Worm (Caenorhabditis elegans) whole organism, L3 larva: ENCODE data around the gene wdfy-2.
A peak's percentile ranks its signal among the peaks of the same experiment; 100 is the strongest.

ENCODE experiments used
- ceh-28 ChIP-seq: fragments of 150-350 bp; optimal IDR thresholded peaks from 2 replicates; lab custom pipeline; 2014; ENCODE audit warnings: missing biosample characterization, missing genetic modification reagents, missing genetic modification characterization
- egl-5 ChIP-seq: fragments of 150-350 bp; optimal IDR thresholded peaks from 2 replicates; lab custom pipeline; 2017; ENCODE audit warnings: missing biosample characterization, missing genetic modification reagents, missing genetic modification characterization, inconsistent platforms
- eor-1 ChIP-seq, 2 experiments: fragments of 150-350 bp; optimal IDR thresholded peaks; 2 replicates each; lab custom pipeline; 2014 to 2018; ENCODE audit warnings: missing biosample characterization in 2 of 2, missing genetic modification characterization in 2 of 2
- fkh-10 ChIP-seq: sonication (generic microtip); optimal IDR thresholded peaks from 2 replicates; lab custom pipeline; 2017; ENCODE audit warnings: missing biosample characterization, missing genetic modification reagents, missing genetic modification characterization
- fkh-2 ChIP-seq: fragments of 150-350 bp; optimal IDR thresholded peaks from 2 replicates; lab custom pipeline; 2014; ENCODE audit warnings: missing biosample characterization, missing genetic modification reagents, missing genetic modification characterization
- lsy-12 ChIP-seq: sonication (generic microtip); optimal IDR thresholded peaks from 2 replicates; lab custom pipeline; 2016; ENCODE audit warnings: mild to moderate bottlenecking, missing genetic modification characterization, missing compliant biosample characterization
- nhr-23 ChIP-seq: fragments of 150-350 bp; optimal IDR thresholded peaks from 2 replicates; lab custom pipeline; 2014; ENCODE audit warnings: missing biosample characterization, missing genetic modification reagents, missing genetic modification characterization
- nhr-28 ChIP-seq: fragments of 150-350 bp; optimal IDR thresholded peaks from 2 replicates; lab custom pipeline; 2014; ENCODE audit warnings: missing biosample characterization, missing genetic modification characterization
- tbx-2 ChIP-seq: sonication (generic microtip); optimal IDR thresholded peaks from 2 replicates; lab custom pipeline; 2016; ENCODE audit warnings: mild to moderate bottlenecking, missing genetic modification characterization, missing compliant biosample characterization
- ztf-4 ChIP-seq: fragments of 150-350 bp; optimal IDR thresholded peaks from 2 replicates; lab custom pipeline; 2014; ENCODE audit warnings: missing biosample characterization, missing genetic modification characterization

The wdfy-2 gene

DNA sequence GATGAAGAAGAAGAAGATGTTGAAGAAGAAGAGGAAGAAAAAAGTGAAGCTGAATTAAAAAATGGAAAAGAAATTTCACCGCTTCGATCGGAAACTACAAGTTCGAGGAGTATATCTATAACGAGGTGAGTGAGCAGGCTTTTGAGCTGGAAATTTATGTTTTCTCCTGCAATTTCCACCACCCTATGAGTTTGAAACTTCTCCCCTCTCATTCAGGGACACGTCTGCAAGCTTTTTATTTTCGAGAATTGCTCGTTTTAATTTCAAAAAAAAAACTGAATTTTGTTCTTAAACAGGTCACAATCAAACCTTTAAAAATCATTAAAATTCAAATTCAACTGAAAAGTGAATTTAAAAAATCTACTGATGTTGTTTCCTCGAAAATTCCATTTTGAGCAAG, 42.6 kb downstream of the wdfy-2 start:
- TF ChIP-seq ztf-4 (tag; lab: Kevin White, UChicago) (no peak), egl-5 (tag; lab: Kevin White, UChicago) (no peak), nhr-28 (tag; lab: Kevin White, UChicago) (no peak), nhr-23 (tag; lab: Kevin White, UChicago) (no peak), tbx-2 (tag; lab: Kevin White, UChicago) (no peak), fkh-10 (no peak), lsy-12 (no peak), eor-1 (tag; optimal IDR thresholded peaks at IDR 0.05; lab: Kevin White, UChicago) (no peak)

DNA sequence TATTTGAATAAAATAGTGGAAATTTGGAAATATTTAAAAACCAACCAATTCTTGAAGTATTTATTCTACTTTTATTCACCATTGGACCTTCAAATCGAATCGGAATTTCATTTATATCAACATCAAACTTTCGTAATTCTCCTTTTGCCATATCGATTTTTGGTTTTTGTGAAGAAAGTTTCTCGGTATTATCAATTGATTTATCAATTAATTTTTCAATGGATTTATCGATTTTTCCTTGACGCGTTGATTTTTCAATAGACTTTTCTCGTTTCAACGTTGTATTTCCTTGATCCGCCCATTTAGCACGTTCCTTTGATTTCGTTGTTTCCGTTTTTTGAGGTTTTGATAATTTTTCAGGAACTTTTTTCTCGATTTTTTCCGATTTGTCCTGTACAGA, 49.7 kb downstream of the wdfy-2 start:
- peak; percentile 65 for TF ChIP-seq ceh-28 (tag; lab: Kevin White, UChicago)
- TF ChIP-seq fkh-2 (tag; lab: Kevin White, UChicago) = no peak
